Fruit fly (Drosophila melanogaster) whole organism, embryonic: Measurements from ENCODE around the gene Or85a.

Experiments used
- ATbp ChIP-seq: fragments of 200-800 bp; sonication (Bioruptor generic); optimal IDR thresholded peaks from 2 replicates; lab custom pipeline; 2017; ENCODE audit warnings: missing biosample characterization, mild to moderate bottlenecking, missing genetic modification characterization, missing genetic modification reagents
- Atf-2 ChIP-seq: fragments of 200-800 bp; sonication (Bioruptor generic); optimal IDR thresholded peaks from 2 replicates; lab custom pipeline; 2016; ENCODE audit warnings: missing biosample characterization, missing genetic modification characterization
- CG10147 ChIP-seq: fragments of 200-800 bp; sonication (Bioruptor generic); optimal IDR thresholded peaks from 2 replicates; lab custom pipeline; 2019; ENCODE audit warnings: missing biosample characterization, mild to moderate bottlenecking, missing genetic modification characterization, moderate library complexity
- CG10543 ChIP-seq: fragments of 200-800 bp; sonication (Bioruptor generic); optimal IDR thresholded peaks from 3 replicates; lab custom pipeline; 2017; ENCODE audit warnings: missing biosample characterization, mild to moderate bottlenecking, missing genetic modification characterization, moderate library complexity
- CG1233 ChIP-seq: fragments of 200-800 bp; sonication (Bioruptor generic); optimal IDR thresholded peaks from 4 replicates; lab custom pipeline; 2018; ENCODE audit warnings: missing biosample characterization, mild to moderate bottlenecking, missing genetic modification characterization
- CG12769 ChIP-seq: fragments of 200-800 bp; sonication (Bioruptor generic); optimal IDR thresholded peaks from 2 replicates; lab custom pipeline; 2019; ENCODE audit warnings: missing biosample characterization, mild to moderate bottlenecking, missing genetic modification characterization, moderate library complexity
- CG1529 ChIP-seq: fragments of 200-800 bp; sonication (Bioruptor generic); optimal IDR thresholded peaks from 3 replicates; lab custom pipeline; 2018; ENCODE audit warnings: missing biosample characterization, missing genetic modification characterization
- CG17612 ChIP-seq: fragments of 200-800 bp; sonication (Bioruptor generic); IDR thresholded peaks from 2 replicates; pipeline ENCODE4 v1.3.6; 2022; ENCODE audit warnings: missing biosample characterization, missing genetic modification characterization
- CG2116 ChIP-seq: fragments of 200-800 bp; sonication (Bioruptor generic); optimal IDR thresholded peaks from 3 replicates; lab custom pipeline; 2018; ENCODE audit warnings: missing biosample characterization, mild to moderate bottlenecking, missing genetic modification characterization
- CG2202 ChIP-seq: fragments of 200-800 bp; sonication (Bioruptor generic); optimal IDR thresholded peaks from 2 replicates; lab custom pipeline; 2018; ENCODE audit warnings: missing biosample characterization, mild to moderate bottlenecking, missing genetic modification characterization
- CG30020 ChIP-seq: fragments of 200-800 bp; optimal IDR thresholded peaks from 2 replicates; lab custom pipeline; 2019; ENCODE audit warnings: missing biosample characterization, mild to moderate bottlenecking, missing genetic modification characterization, moderate library complexity
- CG3726 ChIP-seq: fragments of 200-800 bp; sonication (Bioruptor generic); IDR thresholded peaks from 3 replicates; pipeline ENCODE4, ENCODE4 v1.3.6; 2022; ENCODE audit warnings: missing biosample characterization, missing genetic modification characterization
- CG3838 ChIP-seq: fragments of 200-800 bp; sonication (Bioruptor generic); optimal IDR thresholded peaks from 3 replicates; lab custom pipeline; 2016; ENCODE audit warnings: missing biosample characterization, missing genetic modification characterization
- CG4328 ChIP-seq: fragments of 200-800 bp; sonication (Bioruptor generic); optimal IDR thresholded peaks from 3 replicates; lab custom pipeline; 2017; ENCODE audit warnings: missing biosample characterization, missing genetic modification reagents, missing genetic modification characterization
- CG6254 ChIP-seq: fragments of 200-800 bp; sonication (Bioruptor generic); optimal IDR thresholded peaks from 3 replicates; lab custom pipeline; 2017; ENCODE audit warnings: mild to moderate bottlenecking, missing biosample characterization, missing genetic modification reagents, missing genetic modification characterization
- CG6654 ChIP-seq: fragments of 200-800 bp; sonication (Bioruptor generic); optimal IDR thresholded peaks from 2 replicates; lab custom pipeline; 2017; ENCODE audit warnings: missing biosample characterization, mild to moderate bottlenecking, missing genetic modification characterization
- CG6813 ChIP-seq: fragments of 200-800 bp; sonication (Bioruptor generic); optimal IDR thresholded peaks from 2 replicates; lab custom pipeline; 2017; ENCODE audit warnings: missing biosample characterization, missing genetic modification characterization, mild to moderate bottlenecking, moderate library complexity, missing genetic modification reagents
- CG7271 ChIP-seq: fragments of 200-800 bp; sonication (Bioruptor generic); optimal IDR thresholded peaks from 2 replicates; lab custom pipeline; 2018; ENCODE audit warnings: missing biosample characterization, mild to moderate bottlenecking, missing genetic modification characterization, moderate library complexity
- CG7556 ChIP-seq: fragments of 200-800 bp; sonication (Bioruptor generic); optimal IDR thresholded peaks from 2 replicates; lab custom pipeline; 2017; ENCODE audit warnings: missing biosample characterization, mild to moderate bottlenecking, missing genetic modification characterization
- CG8478 ChIP-seq: fragments of >200 bp; optimal IDR thresholded peaks from 2 replicates; lab custom pipeline; 2018
- ERR ChIP-seq: fragments of 200-800 bp; sonication (Bioruptor generic); optimal IDR thresholded peaks from 2 replicates; lab custom pipeline; 2016; ENCODE audit warnings: missing biosample characterization, missing genetic modification characterization
- Fer2 ChIP-seq: fragments of 200-800 bp; sonication (Bioruptor generic); optimal IDR thresholded peaks from 2 replicates; lab custom pipeline; 2018; ENCODE audit warnings: missing biosample characterization, mild to moderate bottlenecking, missing genetic modification characterization, moderate library complexity
- GATAe ChIP-seq: fragments of 200-800 bp; sonication (Bioruptor generic); conservative IDR thresholded peaks from 2 replicates; pipeline ENCODE4 v1.3.6; 2022; ENCODE audit warnings: missing biosample characterization, missing genetic modification characterization
- H15 ChIP-seq: fragments of 200-800 bp; sonication (Bioruptor generic); IDR thresholded peaks from 3 replicates; pipeline ENCODE4 v1.3.6; 2022; ENCODE audit warnings: missing biosample characterization, missing genetic modification characterization
- Hr78 ChIP-seq, 2 experiments: fragments of 200-800 bp in 1 of 2; fragments of >200 bp in 1 of 2; sonication (Bioruptor generic) in 1 of 2; optimal IDR thresholded peaks; 2 replicates each; lab custom pipeline; 2017 to 2019; ENCODE audit warnings: missing biosample characterization in 2 of 2, missing genetic modification characterization in 2 of 2, mild to moderate bottlenecking in 1 of 2, moderate library complexity in 1 of 2
- Mes4 ChIP-seq: fragments of 200-800 bp; sonication (Bioruptor generic); optimal IDR thresholded peaks from 2 replicates; lab custom pipeline; 2016; ENCODE audit warnings: missing biosample characterization, missing genetic modification characterization
- Oli ChIP-seq: fragments of 200-800 bp; sonication (Bioruptor generic); optimal IDR thresholded peaks from 2 replicates; lab custom pipeline; 2018; ENCODE audit warnings: missing biosample characterization, mild to moderate bottlenecking, missing genetic modification characterization, moderate library complexity
- PHDP ChIP-seq: fragments of 200-800 bp; sonication (Bioruptor generic); optimal IDR thresholded peaks from 3 replicates; lab custom pipeline; 2018; ENCODE audit warnings: missing biosample characterization, mild to moderate bottlenecking, missing genetic modification characterization, moderate library complexity
- Ravus ChIP-seq: fragments of 200-800 bp; sonication (Bioruptor generic); IDR thresholded peaks from 2 replicates; pipeline ENCODE4 v1.3.6; 2022; ENCODE audit warnings: missing biosample characterization, missing genetic modification characterization
- Sox102F ChIP-seq: fragments of 200-800 bp; sonication (Bioruptor generic); optimal IDR thresholded peaks from 2 replicates; lab custom pipeline; 2018; ENCODE audit warnings: missing biosample characterization, mild to moderate bottlenecking, missing genetic modification characterization, moderate library complexity
- TFAM ChIP-seq: fragments of 200-800 bp; sonication (Bioruptor generic); optimal IDR thresholded peaks from 2 replicates; lab custom pipeline; 2017; ENCODE audit warnings: missing biosample characterization, missing genetic modification characterization, inconsistent platforms
- Taf1 ChIP-seq: fragments of 200-800 bp; sonication (Bioruptor generic); IDR thresholded peaks from 2 replicates; pipeline ENCODE4 v1.3.6; 2022; ENCODE audit warnings: missing biosample characterization, missing genetic modification characterization
- Tbp ChIP-seq: fragments of >200 bp; optimal IDR thresholded peaks from 2 replicates; lab custom pipeline; 2018; ENCODE audit warnings: missing biosample characterization, missing genetic modification characterization
- ap ChIP-seq: fragments of 200-800 bp; sonication (Bioruptor generic); IDR thresholded peaks from 2 replicates; pipeline ENCODE4 v1.3.6; 2022; ENCODE audit warnings: missing biosample characterization, missing genetic modification characterization
- ato ChIP-seq: fragments of 200-800 bp; sonication (Bioruptor generic); IDR thresholded peaks from 2 replicates; pipeline ENCODE4 v1.3.6; 2022; ENCODE audit warnings: missing biosample characterization, missing genetic modification characterization; ENCODE audit not compliant: partially characterized antibody
- bbx ChIP-seq: fragments of 200-800 bp; sonication (Bioruptor generic); IDR thresholded peaks from 2 replicates; pipeline ENCODE4 v1.3.6; 2022; ENCODE audit warnings: missing biosample characterization, missing genetic modification characterization; ENCODE audit not compliant: partially characterized antibody
- chn ChIP-seq: fragments of 200-800 bp; sonication (Bioruptor generic); optimal IDR thresholded peaks from 2 replicates; lab custom pipeline; 2016; ENCODE audit warnings: missing biosample characterization, missing genetic modification characterization
- dmrt99B ChIP-seq: fragments of 200-800 bp; sonication (Bioruptor generic); optimal IDR thresholded peaks from 2 replicates; lab custom pipeline; 2018; ENCODE audit warnings: missing biosample characterization, mild to moderate bottlenecking, missing genetic modification characterization, moderate library complexity
- ems ChIP-seq: fragments of 200-800 bp; sonication (Bioruptor generic); optimal IDR thresholded peaks from 3 replicates; lab custom pipeline; 2016; ENCODE audit warnings: missing biosample characterization, missing genetic modification characterization
- ftz-f1 ChIP-seq: fragments of 200-800 bp; sonication (Bioruptor generic); optimal IDR thresholded peaks from 2 replicates; lab custom pipeline; 2016; ENCODE audit warnings: missing biosample characterization, missing genetic modification characterization
- gsb-n ChIP-seq: fragments of 200-800 bp; sonication (Bioruptor generic); optimal IDR thresholded peaks from 3 replicates; lab custom pipeline; 2018; ENCODE audit warnings: missing biosample characterization, mild to moderate bottlenecking, missing genetic modification characterization
- her ChIP-seq: fragments of 200-800 bp; sonication (Bioruptor generic); optimal IDR thresholded peaks from 2 replicates; lab custom pipeline; 2016; ENCODE audit warnings: missing biosample characterization, missing genetic modification characterization
- jigr1 ChIP-seq: fragments of 200-800 bp; sonication (Bioruptor generic); IDR thresholded peaks from 3 replicates; pipeline ENCODE4 v1.3.6; 2022; ENCODE audit warnings: missing biosample characterization, missing genetic modification characterization
- pita ChIP-seq: fragments of 200-800 bp; sonication (Bioruptor generic); optimal IDR thresholded peaks from 2 replicates; lab custom pipeline; 2017; ENCODE audit warnings: missing biosample characterization, mild to moderate bottlenecking, missing genetic modification characterization
- pnt ChIP-seq: fragments of 200-800 bp; sonication (Bioruptor generic); optimal IDR thresholded peaks from 3 replicates; lab custom pipeline; 2016; ENCODE audit warnings: missing biosample characterization, missing genetic modification characterization
- pzg ChIP-seq: fragments of 200-800 bp; sonication (Bioruptor generic); optimal IDR thresholded peaks from 3 replicates; lab custom pipeline; 2018; ENCODE audit warnings: missing biosample characterization, mild to moderate bottlenecking, missing genetic modification characterization, moderate library complexity
- rib ChIP-seq: fragments of 200-800 bp; sonication (Bioruptor generic); IDR thresholded peaks from 2 replicates; pipeline ENCODE4 v1.3.6; 2022; ENCODE audit warnings: missing biosample characterization, missing genetic modification characterization
- ro ChIP-seq: fragments of 200-800 bp; sonication (Bioruptor generic); IDR thresholded peaks from 2 replicates; pipeline ENCODE4 v1.3.6; 2022; ENCODE audit warnings: missing biosample characterization, missing genetic modification characterization
- sob ChIP-seq: fragments of 200-800 bp; sonication (Bioruptor generic); IDR thresholded peaks from 2 replicates; pipeline ENCODE4 v1.3.6; 2022; ENCODE audit warnings: missing biosample characterization, missing genetic modification characterization
- tna ChIP-seq: fragments of 200-800 bp; sonication (Bioruptor generic); IDR thresholded peaks from 2 replicates; pipeline ENCODE4 v1.3.6; 2022; ENCODE audit warnings: missing biosample characterization, missing genetic modification characterization; ENCODE audit not compliant: partially characterized antibody
- trem ChIP-seq: fragments of 200-800 bp; optimal IDR thresholded peaks from 3 replicates; lab custom pipeline; 2019; ENCODE audit warnings: missing biosample characterization, mild to moderate bottlenecking, missing genetic modification characterization, moderate library complexity
- z ChIP-seq: fragments of 200-800 bp; sonication (Bioruptor generic); IDR thresholded peaks from 3 replicates; pipeline ENCODE4 v1.3.6; 2022; ENCODE audit warnings: missing biosample characterization, missing genetic modification characterization

Or85a gene

dm6 chr3R:8308515-8308959 is 13.0 kb upstream of the Or85a start, which contains the start of gene tex (continued):
- TF ChIP-seq CG12769 (tag; lab: Kevin White, UChicago) (no peak), Oli (no peak), Mes4 (GFP tag; lab: Kevin White, UChicago) (peak; percentile 35), CG2116 (peak; percentile 55), ftz-f1 (GFP tag; lab: Kevin White, UChicago) (no peak), ap (GFP tag; lab: Robert Waterston, UW) (no peak), Taf1 (no peak), GATAe (GFP tag; lab: Robert Waterston, UW) (no peak), CG7556 (no peak), dmrt99B (no peak), CG10543 (no peak), rib (GFP tag; lab: Robert Waterston, UW) (no peak), TFAM (GFP tag; lab: Kevin White, UChicago) (no peak), ATbp (peak; percentile 80), Fer2 (tag; lab: Kevin White, UChicago) (no peak), pnt (GFP tag; lab: Kevin White, UChicago) (peak; percentile 12), CG7271 (tag; lab: Kevin White, UChicago) (peak; percentile 44), CG17612 (GFP tag; lab: Robert Waterston, UW) (no peak), PHDP (tag; lab: Kevin White, UChicago) (peak; percentile 9), CG30020 (tag; lab: Kevin White, UChicago) (no peak), jigr1 (no peak), Tbp (no peak), CG6254 (GFP tag; lab: Kevin White, UChicago) (peak; percentile 78), trem (tag; lab: Kevin White, UChicago) (peak; percentile 79), H15 (GFP tag; lab: Robert Waterston, UW) (no peak), CG6813 (peak; percentile 67), ato (GFP tag; lab: Robert Waterston, UW) (no peak), ro (no peak), CG1529 (peak; percentile 55), sob (no peak), CG10147 (GFP tag; lab: Kevin White, UChicago) (no peak), CG3838 (GFP tag; lab: Kevin White, UChicago) (no peak), Ravus (GFP tag; lab: Robert Waterston, UW) (no peak), CG6654 (GFP tag; lab: Kevin White, UChicago) (no peak), ems (GFP tag; lab: Kevin White, UChicago) (no peak), CG8478 (lab: Kevin White, UChicago) (no peak), her (no peak), chn (no peak), CG4328 (GFP tag; lab: Kevin White, UChicago) (no peak), Atf-2 (GFP tag; lab: Kevin White, UChicago) (no peak), Sox102F (GFP tag; lab: Kevin White, UChicago) (no peak), CG2202 (peak; percentile 63), CG3726 (GFP tag; lab: Robert Waterston, UW) (no peak), CG1233 (GFP tag; lab: Kevin White, UChicago) (peak; percentile 22), ERR (GFP tag; lab: Kevin White, UChicago) (no peak), pzg (GFP tag; lab: Kevin White, UChicago) (peak; percentile 89), pita (GFP tag; lab: Kevin White, UChicago) (peak; percentile 56), tna (GFP tag; lab: Robert Waterston, UW) (no peak), z (GFP tag; lab: Robert Waterston, UW) (no peak), Hr78 (GFP tag; optimal IDR thresholded peaks at IDR 0.05; lab: Kevin White, UChicago) (peak in 1 of 2 experiments; percentile 1), gsb-n (tag; lab: Kevin White, UChicago) (no peak), bbx (GFP tag; lab: Robert Waterston, UW) (no peak)
